Worm (Caenorhabditis elegans) whole organism, L4 larva: Measurements from ENCODE around the gene eng-1.

Experiments used
- dpl-1 ChIP-seq: fragments of 150-350 bp; optimal IDR thresholded peaks from 2 replicates; lab custom pipeline; 2014; ENCODE audit warnings: missing biosample characterization, missing genetic modification reagents, missing genetic modification characterization
- lsy-2 ChIP-seq, 2 experiments: fragments of 150-350 bp in 1 of 2; sonication (generic microtip) in 1 of 2; optimal IDR thresholded peaks; 2 replicates each; lab custom pipeline; 2014 to 2017; ENCODE audit warnings: missing biosample characterization in 2 of 2, missing genetic modification characterization in 2 of 2
- nhr-77 ChIP-seq: fragments of 150-350 bp; optimal IDR thresholded peaks from 2 replicates; lab custom pipeline; 2014; ENCODE audit warnings: missing biosample characterization, missing genetic modification characterization

DNA sequence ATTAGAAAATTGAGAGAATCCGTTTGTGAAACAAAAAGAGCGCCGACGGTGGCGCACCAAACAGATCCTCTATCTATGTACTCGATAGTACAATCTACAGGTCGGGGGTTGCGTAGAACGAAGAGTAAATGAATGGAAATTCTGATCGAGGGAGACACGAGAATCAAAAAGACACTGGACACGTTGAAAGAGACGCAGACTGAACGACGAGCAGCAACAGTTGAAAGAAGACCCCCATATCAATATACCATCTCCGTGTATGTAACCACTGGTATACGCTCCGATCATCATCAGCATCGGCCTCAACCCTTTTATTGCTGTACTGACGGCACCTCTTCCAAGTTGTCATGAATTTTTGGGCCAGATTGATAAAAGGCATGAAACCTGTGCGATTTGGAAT lies 32.0 kb downstream of the eng-1 start:
- TF ChIP-seq nhr-77 (tag; lab: Kevin White, UChicago) (no peak), lsy-2 (tag; optimal IDR thresholded peaks at IDR 0.05; lab: Kevin White, UChicago) (no peak), dpl-1 (GFP tag; lab: Kevin White, UChicago) (no peak)
